Fruit fly (Drosophila melanogaster): ENCODE measurements around the gene Atg101.

Gene Atg101

dm6 chrX:18783417-18784123 is 7.9 kb upstream of the Atg101 start, which contains the start of gene CG18259 (continued):
- TF ChIP-seq MESR4 (GFP tag; optimal IDR thresholded peaks at IDR 0.05) = peak; percentile 54
- no peak for TF ChIP-seq CHES-1-like (GFP tag; optimal IDR thresholded peaks at IDR 0.05)
- no peak for TF ChIP-seq CG10366 (GFP tag; IDR thresholded peaks at IDR 0.05)
- no peak for TF ChIP-seq zfh2 (GFP tag; optimal IDR thresholded peaks at IDR 0.05)
- no peak for TF ChIP-seq CG3163 (GFP tag; optimal IDR thresholded peaks at IDR 0.05)
- no peak for TF ChIP-seq zen (tag; optimal IDR thresholded peaks at IDR 0.05)
- no peak for TF ChIP-seq Fer2 (tag; optimal IDR thresholded peaks at IDR 0.05)
- TF ChIP-seq tin (GFP tag; optimal IDR thresholded peaks at IDR 0.05) = no peak
- no peak for TF ChIP-seq CG6254 (GFP tag; optimal IDR thresholded peaks at IDR 0.05)
- TF ChIP-seq Drgx (GFP tag; IDR thresholded peaks at IDR 0.05) = no peak
- no peak for TF ChIP-seq jumu (GFP tag; optimal IDR thresholded peaks at IDR 0.05)
- TF ChIP-seq Dip2 (GFP tag; IDR thresholded peaks at IDR 0.05) = no peak
- TF ChIP-seq Hr3 (GFP tag; optimal IDR thresholded peaks at IDR 0.05) = no peak
- TF ChIP-seq Adf1 (GFP tag; IDR thresholded peaks at IDR 0.05) = no peak
- TF ChIP-seq Elba2 (GFP tag; optimal IDR thresholded peaks at IDR 0.05) = no peak
- TF ChIP-seq CrebB (tag; optimal IDR thresholded peaks at IDR 0.05) = no peak
- TF ChIP-seq Hr51 (GFP tag; optimal IDR thresholded peaks at IDR 0.05) = no peak
- TF ChIP-seq vnd (GFP tag; IDR thresholded peaks at IDR 0.05; ENCODE audit: partially characterized antibody) = peak; percentile 86
- TF ChIP-seq oc (tag; optimal IDR thresholded peaks at IDR 0.05) = no peak
- TF ChIP-seq Hand (GFP tag; optimal IDR thresholded peaks at IDR 0.05) = no peak
- no peak for TF ChIP-seq CG12744 (GFP tag; optimal IDR thresholded peaks at IDR 0.05)
- TF ChIP-seq CG4707 (GFP tag; optimal IDR thresholded peaks at IDR 0.05) = no peak
- TF ChIP-seq CG6813 (GFP tag; optimal IDR thresholded peaks at IDR 0.05) = no peak
- TF ChIP-seq MTF-1 (GFP tag; optimal IDR thresholded peaks at IDR 0.05; ENCODE audit: borderline replicate concordance) = no peak
- TF ChIP-seq CG34376 (GFP tag; optimal IDR thresholded peaks at IDR 0.05) = no peak
- TF ChIP-seq CG18599 (GFP tag; optimal IDR thresholded peaks at IDR 0.05) = no peak
- 0 out of 2 replicates have a peak, but pooled peaks have one; percentile 12 for TF ChIP-seq ato (GFP tag; IDR thresholded peaks at IDR 0.05; ENCODE audit: partially characterized antibody)
- TF ChIP-seq CG10274 (GFP tag; optimal IDR thresholded peaks at IDR 0.05) = no peak
- TF ChIP-seq CG1832 (GFP tag; optimal IDR thresholded peaks at IDR 0.05) = no peak
- TF ChIP-seq dati (GFP tag; IDR thresholded peaks at IDR 0.05) = no peak
- TF ChIP-seq Neu2 (GFP tag; optimal IDR thresholded peaks at IDR 0.05; ENCODE audit: borderline replicate concordance) = no peak
- TF ChIP-seq ssp (GFP tag; IDR thresholded peaks at IDR 0.05) = peak; percentile 98
- TF ChIP-seq CG15479 (GFP tag; optimal IDR thresholded peaks at IDR 0.05) = peak; percentile 9
- no peak for TF ChIP-seq CG12219 (GFP tag; optimal IDR thresholded peaks at IDR 0.05)
- no peak for TF ChIP-seq CG6683 (GFP tag; optimal IDR thresholded peaks at IDR 0.05)
- no peak for TF ChIP-seq Poxn (GFP tag; IDR thresholded peaks at IDR 0.05)
- no peak for TF ChIP-seq pros (GFP tag; optimal IDR thresholded peaks at IDR 0.05)
- TF ChIP-seq CG2120 (GFP tag; optimal IDR thresholded peaks at IDR 0.05) = no peak
- no peak for TF ChIP-seq run (tag; optimal IDR thresholded peaks at IDR 0.05)
- peak; percentile 71 for TF ChIP-seq hbn (GFP tag; IDR thresholded peaks at IDR 0.05; ENCODE audit: partially characterized antibody)
- TF ChIP-seq CG9609 (GFP tag; optimal IDR thresholded peaks at IDR 0.05) = no peak
